Worm (Caenorhabditis elegans): ENCODE results near the gene plst-1.

Gene plst-1

DNA sequence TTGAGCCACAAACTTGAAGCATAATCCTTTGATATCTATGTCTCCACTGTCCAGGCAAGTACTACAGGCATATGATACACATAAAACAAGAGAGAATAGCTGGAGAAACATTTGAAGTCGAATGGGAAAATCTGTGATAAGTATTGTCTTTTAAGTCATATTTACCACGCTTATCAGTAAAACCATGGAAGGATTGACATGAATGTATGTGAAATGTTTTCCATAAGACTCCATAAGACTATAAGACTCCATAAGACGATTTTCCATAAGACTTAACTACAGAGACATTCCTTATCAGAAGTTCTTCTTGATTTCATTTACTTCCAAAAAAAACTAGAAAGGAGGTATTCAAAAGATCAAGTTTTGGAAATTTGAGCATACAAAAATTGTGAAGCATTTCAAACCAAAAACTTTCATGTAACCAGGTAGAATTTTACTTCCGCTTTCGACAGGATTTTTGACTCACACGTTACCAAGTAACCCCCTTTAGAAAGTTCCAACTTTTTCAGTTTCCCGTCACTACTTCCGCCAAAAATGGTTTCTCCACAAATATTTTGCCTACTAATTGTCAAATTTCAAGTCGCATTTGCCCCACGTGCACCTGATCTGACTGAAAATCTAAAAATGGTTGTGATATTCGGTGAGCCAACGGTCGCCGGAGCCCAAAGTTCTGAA, 42.5 kb upstream of the plst-1 start, which contains the start of the genes clec-165 and F38A1.11:
TSS of gene clec-165 (minus strand) at position 125 of the 675 bp plus-strand sequence.
TSS of gene F38A1.11 (plus strand) at position 625 of the 675 bp plus-strand sequence.
- TF ChIP-seq pqm-1 (tag; optimal IDR thresholded peaks at IDR 0.05) (peak; percentile 34), elt-2 (tag; optimal IDR thresholded peaks at IDR 0.05) (peak; percentile 70), ZK546.5 (tag; optimal IDR thresholded peaks at IDR 0.05) (no peak)

DNA sequence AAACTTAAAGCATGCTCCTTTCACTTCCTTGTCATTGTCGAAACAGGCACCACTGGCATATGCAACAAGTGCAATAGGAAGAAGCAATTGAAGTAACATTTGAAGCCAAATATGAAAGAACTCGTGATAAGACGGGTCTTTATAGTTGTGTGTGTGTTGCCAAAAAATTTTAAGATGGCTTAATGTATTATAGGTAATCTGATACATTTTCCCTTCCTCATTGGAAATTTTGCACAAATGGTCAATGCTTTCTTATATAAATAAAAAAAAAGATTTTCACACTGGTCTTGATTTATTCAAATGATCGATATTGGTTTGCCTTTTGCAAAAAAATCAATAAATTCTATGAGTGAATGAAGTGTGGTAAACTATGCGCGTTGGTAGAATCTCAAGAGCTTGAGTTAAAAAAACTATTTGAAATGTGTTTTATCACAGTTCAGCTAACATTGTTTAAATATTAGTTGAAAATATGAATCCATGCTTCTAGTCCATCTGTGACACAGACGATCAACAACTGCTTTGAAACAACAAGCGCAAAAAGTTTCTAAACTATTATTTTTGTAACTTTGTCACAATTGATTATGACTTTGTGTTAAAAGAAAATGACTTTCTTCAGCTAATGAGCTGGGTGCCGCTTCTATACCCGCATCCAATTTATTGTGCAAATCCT, 38.0 kb upstream of the plst-1 start, which contains the start of the genes clec-166 and F38A1.6:
TSS of gene clec-166 (minus strand) at position 101 of the 670 bp plus-strand sequence.
TSS of gene F38A1.6 (plus strand) at position 620 of the 670 bp plus-strand sequence.
- TF ChIP-seq unc-39 (tag; optimal IDR thresholded peaks at IDR 0.05), result no peak
- no peak for TF ChIP-seq pqm-1 (tag; optimal IDR thresholded peaks at IDR 0.05)
- TF ChIP-seq nhr-11 (tag; optimal IDR thresholded peaks at IDR 0.05), result no peak
- peak; percentile 9 for TF ChIP-seq elt-2 (tag; optimal IDR thresholded peaks at IDR 0.05)
- TF ChIP-seq nhr-28 (tag; optimal IDR thresholded peaks at IDR 0.05), result no peak
- TF ChIP-seq nhr-76 (tag; optimal IDR thresholded peaks at IDR 0.05), result no peak
- no peak for TF ChIP-seq elt-1 (tag; optimal IDR thresholded peaks at IDR 0.05)

DNA sequence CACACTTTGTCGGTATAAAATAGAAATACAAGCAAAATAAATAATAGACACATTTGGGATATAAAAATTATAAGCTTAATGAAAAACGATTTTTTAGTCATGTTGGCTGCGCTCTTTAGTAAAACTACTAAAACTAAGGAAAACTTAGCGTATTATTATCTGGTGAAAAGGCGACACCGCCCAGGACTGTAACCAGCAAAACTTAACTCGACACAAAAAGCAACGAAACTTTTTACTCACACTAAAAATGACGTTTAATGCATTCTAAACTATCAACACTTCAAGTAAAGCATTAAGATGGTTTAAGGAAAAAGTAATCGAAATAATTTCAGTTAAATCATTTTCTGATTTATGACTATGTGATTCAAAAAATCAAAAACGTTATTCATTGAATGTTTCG, 33.8 kb upstream of the plst-1 start, which contains the start of gene clec-167:
TSS of gene clec-167 (minus strand) at position 101 of the 400 bp plus-strand sequence.
- TF ChIP-seq fos-1 (tag; optimal IDR thresholded peaks at IDR 0.05) (no peak), lsy-12 (tag; optimal IDR thresholded peaks at IDR 0.05) (no peak), ceh-16 (tag; optimal IDR thresholded peaks at IDR 0.05) (no peak), unc-39 (tag; optimal IDR thresholded peaks at IDR 0.05) (no peak), hmg-11 (tag; optimal IDR thresholded peaks at IDR 0.05) (no peak), aly-2 (tag; optimal IDR thresholded peaks at IDR 0.05) (no peak)

DNA sequence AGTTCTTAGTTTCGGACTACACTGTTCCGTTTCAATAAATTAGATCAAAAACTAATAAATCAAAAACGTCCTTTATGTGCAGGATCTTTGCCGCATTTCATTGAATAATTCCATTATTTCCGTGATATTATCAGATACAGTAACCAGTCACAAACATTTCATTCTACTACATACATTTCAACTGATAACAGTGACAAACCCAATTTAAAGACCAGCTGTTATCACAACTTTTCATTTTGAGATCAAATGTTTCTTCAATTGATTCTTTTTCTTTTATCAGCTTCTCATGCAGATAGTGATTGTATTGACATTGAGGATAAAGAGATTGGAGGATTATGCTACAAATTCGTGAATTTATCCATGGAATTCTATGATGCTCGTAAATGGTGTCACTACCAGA, 32.7 kb upstream of the plst-1 start, which contains the start of gene clec-168:
TSS of gene clec-168 (plus strand) at position 247 of the 400 bp plus-strand sequence.
- TF ChIP-seq elt-2 (tag; optimal IDR thresholded peaks at IDR 0.05) (peak; percentile 69), ztf-11 (tag; optimal IDR thresholded peaks at IDR 0.05) (no peak), pqm-1 (tag; optimal IDR thresholded peaks at IDR 0.05) (peak; percentile 78)

DNA sequence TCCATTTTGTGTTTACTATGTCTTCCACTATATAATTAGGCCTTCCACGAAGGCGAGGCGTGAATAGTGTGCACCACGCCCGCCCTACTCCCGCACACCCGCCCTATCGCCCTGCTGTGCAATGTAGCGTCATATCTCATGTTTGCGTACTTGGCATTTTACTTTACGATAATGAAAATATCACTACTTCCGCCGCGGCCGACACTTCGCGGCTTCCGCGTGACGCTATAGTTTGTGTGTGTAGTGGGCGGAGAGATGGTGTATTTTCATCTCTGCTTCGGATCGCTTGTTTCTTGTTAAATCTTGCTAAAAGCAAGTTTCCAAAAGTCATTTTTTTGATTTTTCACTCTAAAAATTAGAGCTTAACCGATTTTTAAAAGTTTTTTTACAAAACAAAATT, 29.0 kb upstream of the plst-1 start:
- TF ChIP-seq elt-2 (tag; optimal IDR thresholded peaks at IDR 0.05) (peak; percentile 38), nhr-23 (tag; optimal IDR thresholded peaks at IDR 0.05) (no peak)

DNA sequence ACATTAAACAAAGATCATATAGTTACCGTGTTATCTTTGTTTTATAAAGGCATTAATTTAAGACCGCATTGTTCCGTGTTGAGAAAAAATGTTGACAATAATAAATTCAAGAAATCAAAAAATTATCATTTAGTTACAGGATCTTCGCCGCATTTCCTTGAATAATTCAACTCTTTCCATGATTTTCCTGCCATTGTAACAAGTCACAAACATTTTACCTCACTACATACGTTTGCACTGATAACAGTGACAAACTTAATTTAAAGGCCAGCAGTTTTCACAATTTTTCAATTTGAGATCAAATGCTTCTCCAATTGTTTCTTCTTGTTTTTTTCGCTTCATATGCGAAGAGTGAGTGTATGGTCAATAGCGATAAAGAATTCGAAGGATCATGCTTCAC, 28.4 kb upstream of the plst-1 start, which contains the start of gene clec-169:
TSS of gene clec-169 (plus strand) at position 301 of the 400 bp plus-strand sequence.
- peak; percentile 12 for TF ChIP-seq pqm-1 (tag; optimal IDR thresholded peaks at IDR 0.05)
- TF ChIP-seq ztf-11 (tag; optimal IDR thresholded peaks at IDR 0.05), result no peak

DNA sequence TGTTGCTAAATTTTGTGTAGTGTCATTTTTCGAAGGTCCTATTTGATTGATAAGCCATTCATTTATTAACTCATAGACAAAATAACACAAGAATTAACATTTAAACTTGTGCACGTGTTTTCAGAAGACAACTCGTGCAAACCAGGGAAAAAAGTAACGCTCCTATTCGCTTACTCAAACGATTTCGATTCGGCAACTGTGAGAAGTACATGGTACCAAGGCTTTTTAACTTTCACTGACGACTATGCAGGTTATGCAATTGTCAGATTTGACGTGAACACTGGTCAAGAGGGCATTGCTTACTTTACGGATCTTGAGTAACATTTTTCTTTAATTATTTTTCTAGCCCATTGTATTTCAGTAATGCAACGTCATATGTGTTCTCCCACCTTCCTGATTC, 27.5 kb upstream of the plst-1 start:
- TF ChIP-seq elt-2 (tag; optimal IDR thresholded peaks at IDR 0.05) (no peak), ZK546.5 (tag; optimal IDR thresholded peaks at IDR 0.05) (no peak), nhr-25 (tag; optimal IDR thresholded peaks at IDR 0.05) (no peak), nhr-23 (tag; optimal IDR thresholded peaks at IDR 0.05) (no peak), sea-2 (GFP tag; optimal IDR thresholded peaks at IDR 0.05) (no peak), nfya-1 (tag; optimal IDR thresholded peaks at IDR 0.05; ENCODE audit: insufficient read depth) (no peak), daf-12 (tag; optimal IDR thresholded peaks at IDR 0.05) (no peak), aly-2 (tag; optimal IDR thresholded peaks at IDR 0.05) (no peak), lin-39 (tag; optimal IDR thresholded peaks at IDR 0.05) (no peak), ceh-9 (tag; optimal IDR thresholded peaks at IDR 0.05) (no peak), tbx-2 (tag; optimal IDR thresholded peaks at IDR 0.05) (no peak), mml-1 (tag; optimal IDR thresholded peaks at IDR 0.05) (no peak), ceh-82 (tag; optimal IDR thresholded peaks at IDR 0.05) (no peak), egl-5 (tag; optimal IDR thresholded peaks at IDR 0.05) (no peak), nhr-76 (tag; optimal IDR thresholded peaks at IDR 0.05) (no peak), ztf-4 (tag; optimal IDR thresholded peaks at IDR 0.05) (no peak), ama-1 (optimal IDR thresholded peaks at IDR 0.05) (no peak)

All from whole organism, L3 larva.